Fruit fly (Drosophila melanogaster) whole organism, wandering third instar larva: Measurements from ENCODE around the gene CG31627.
A peak's percentile ranks its signal among the peaks of the same experiment; 100 is the strongest.

Source experiments
- Abd-B ChIP-seq: fragments of >200 bp; optimal IDR thresholded peaks from 2 replicates; lab custom pipeline; 2017; ENCODE audit warnings: missing biosample characterization, missing genetic modification characterization
- CG32264 ChIP-seq: fragments of 200-800 bp; sonication (Bioruptor generic); optimal IDR thresholded peaks from 2 replicates; lab custom pipeline; 2016; ENCODE audit warnings: missing biosample characterization, missing genetic modification characterization
- CrebA ChIP-seq: fragments of 200-800 bp; sonication (Bioruptor generic); optimal IDR thresholded peaks from 2 replicates; lab custom pipeline; 2016; ENCODE audit warnings: missing biosample characterization, mild to moderate bottlenecking, missing genetic modification characterization, borderline replicate concordance
- Dfd ChIP-seq: fragments of >200 bp; optimal IDR thresholded peaks from 2 replicates; lab custom pipeline; 2017; ENCODE audit warnings: missing biosample characterization, missing genetic modification characterization
- HLH106 ChIP-seq: fragments of 200-800 bp; optimal IDR thresholded peaks from 3 replicates; lab custom pipeline; 2019; ENCODE audit warnings: missing biosample characterization, mild to moderate bottlenecking, missing genetic modification characterization, moderate library complexity
- Hnf4 ChIP-seq: fragments of 200-800 bp; sonication (Bioruptor generic); optimal IDR thresholded peaks from 2 replicates; lab custom pipeline; 2016; ENCODE audit warnings: missing biosample characterization, mild to moderate bottlenecking, missing genetic modification characterization
- Hr83 ChIP-seq: fragments of 200-300 bp; sonication (Bioruptor generic); optimal IDR thresholded peaks from 2 replicates; lab custom pipeline; 2016; ENCODE audit warnings: missing biosample characterization, mild to moderate bottlenecking, missing genetic modification characterization, moderate library complexity; ENCODE audit not compliant: poor library complexity, severe bottlenecking
- Jra ChIP-seq: sonication (Bioruptor generic); optimal IDR thresholded peaks from 2 replicates; lab custom pipeline; 2016; ENCODE audit warnings: missing biosample characterization, missing genetic modification characterization
- Mio ChIP-seq: sonication (Bioruptor generic); optimal IDR thresholded peaks from 2 replicates; lab custom pipeline; 2016; ENCODE audit warnings: missing biosample characterization, missing genetic modification characterization
- Myc ChIP-seq: fragments of >200 bp; optimal IDR thresholded peaks from 2 replicates; lab custom pipeline; 2017
- N ChIP-seq: fragments of >200 bp; optimal IDR thresholded peaks from 2 replicates; lab custom pipeline; 2018; ENCODE audit warnings: missing biosample characterization, missing external identifiers, missing genetic modification characterization
- Rel ChIP-seq, 2 experiments: fragments of 200-800 bp; sonication (Bioruptor generic) in 1 of 2; optimal IDR thresholded peaks; 2 replicates in 1 of 2; 3 replicates in 1 of 2; lab custom pipeline; 2016 to 2019; ENCODE audit warnings: mild to moderate bottlenecking in 2 of 2, missing biosample characterization in 2 of 2, missing genetic modification characterization in 2 of 2, moderate library complexity in 1 of 2
- Sp1 ChIP-seq: fragments of 200-800 bp; sonication (Bioruptor generic); optimal IDR thresholded peaks from 3 replicates; lab custom pipeline; 2019; ENCODE audit warnings: missing biosample characterization, mild to moderate bottlenecking, missing genetic modification characterization, moderate library complexity
- Vsx2 ChIP-seq: fragments of 200-300, 225-300 bp; sonication (Bioruptor generic); optimal IDR thresholded peaks from 2 replicates; lab custom pipeline; 2018; ENCODE audit warnings: missing biosample characterization, missing genetic modification characterization; ENCODE audit not compliant: partially characterized antibody
- dl ChIP-seq, 2 experiments: fragments of 175-275, 200-275 bp in 1 of 2; fragments of 200-275 bp in 1 of 2; sonication (Bioruptor generic); optimal IDR thresholded peaks; lab custom pipeline; 2018; ENCODE audit warnings: mild to moderate bottlenecking in 2 of 2, missing biosample characterization in 2 of 2, missing genetic modification characterization in 2 of 2, moderate library complexity in 2 of 2; ENCODE audit not compliant: partially characterized antibody in 2 of 2, insufficient read depth in 1 of 2
- dmrt93B ChIP-seq: fragments of 200-800 bp; sonication (Bioruptor generic); optimal IDR thresholded peaks from 2 replicates; lab custom pipeline; 2018; ENCODE audit warnings: missing biosample characterization, mild to moderate bottlenecking, missing genetic modification characterization
- dsf ChIP-seq: sonication (Bioruptor generic); optimal IDR thresholded peaks from 2 replicates; lab custom pipeline; 2016; ENCODE audit warnings: missing biosample characterization, missing genetic modification characterization, borderline replicate concordance
- ey ChIP-seq: fragments of 200-800 bp; sonication (Bioruptor generic); optimal IDR thresholded peaks from 2 replicates; lab custom pipeline; 2016; ENCODE audit warnings: missing biosample characterization, missing genetic modification characterization
- foxo ChIP-seq, 2 experiments: fragments of 200-800 bp; sonication (Bioruptor generic); optimal IDR thresholded peaks; 2 replicates in 1 of 2; 3 replicates in 1 of 2; lab custom pipeline; 2016 to 2017; ENCODE audit warnings: missing biosample characterization in 2 of 2, missing genetic modification characterization in 2 of 2
- fru ChIP-seq: fragments of 200-800 bp; sonication (Bioruptor generic); optimal IDR thresholded peaks from 3 replicates; lab custom pipeline; 2016; ENCODE audit warnings: missing biosample characterization, mild to moderate bottlenecking, missing genetic modification characterization
- h ChIP-seq: fragments of 200-800 bp; sonication (Bioruptor generic); optimal IDR thresholded peaks from 3 replicates; lab custom pipeline; 2016; ENCODE audit warnings: missing biosample characterization, mild to moderate bottlenecking, missing genetic modification characterization
- jim ChIP-seq: fragments of 175-275, 200-325 bp; sonication (Bioruptor generic); optimal IDR thresholded peaks from 2 replicates; lab custom pipeline; 2016; ENCODE audit warnings: missing biosample characterization, mild to moderate bottlenecking, missing genetic modification characterization
- lola ChIP-seq: fragments of >200 bp; optimal IDR thresholded peaks from 2 replicates; lab custom pipeline; 2017; ENCODE audit warnings: missing biosample characterization, missing genetic modification characterization
- psq ChIP-seq: fragments of 200-800 bp; sonication (Bioruptor generic); optimal IDR thresholded peaks from 3 replicates; lab custom pipeline; 2017; ENCODE audit warnings: missing biosample characterization, mild to moderate bottlenecking, missing genetic modification characterization, moderate library complexity
- rgr ChIP-seq: fragments of 200-800 bp; sonication (Bioruptor generic); optimal IDR thresholded peaks from 3 replicates; lab custom pipeline; 2016; ENCODE audit warnings: missing biosample characterization, mild to moderate bottlenecking, missing genetic modification characterization
- sage ChIP-seq: fragments of 200-800 bp; sonication (Bioruptor generic); optimal IDR thresholded peaks from 2 replicates; lab custom pipeline; 2016; ENCODE audit warnings: missing biosample characterization, mild to moderate bottlenecking, missing genetic modification characterization
- sv ChIP-seq: fragments of 200-800 bp; sonication (Bioruptor generic); optimal IDR thresholded peaks from 3 replicates; lab custom pipeline; 2016; ENCODE audit warnings: missing biosample characterization, missing genetic modification characterization
- tai ChIP-seq: sonication (Bioruptor generic); optimal IDR thresholded peaks from 2 replicates; lab custom pipeline; 2016; ENCODE audit warnings: missing biosample characterization, missing genetic modification characterization
- woc ChIP-seq: sonication (Bioruptor generic); optimal IDR thresholded peaks from 2 replicates; lab custom pipeline; 2016; ENCODE audit warnings: missing biosample characterization, mild to moderate bottlenecking, missing genetic modification characterization

Gene CG31627

DNA sequence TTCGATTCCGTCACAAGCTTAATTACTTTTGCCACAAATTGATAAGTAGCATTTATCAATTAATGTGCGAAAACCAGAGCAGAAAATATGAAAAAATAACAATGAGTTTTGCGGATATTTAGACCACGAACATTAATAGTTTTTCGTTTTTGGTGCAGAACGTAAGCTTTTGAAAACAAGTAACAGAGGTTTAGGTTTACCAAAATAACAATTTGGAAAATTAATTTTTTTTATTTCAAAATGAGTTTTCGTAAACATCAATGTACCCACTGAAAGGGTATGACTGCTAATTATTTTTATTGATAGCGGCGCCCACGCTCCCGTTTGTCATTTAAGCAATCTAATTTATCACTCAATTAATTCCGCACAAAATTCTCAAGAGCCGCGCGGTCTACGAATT lies 22.3 kb downstream of the CG31627 start (continued):
- no peak for TF ChIP-seq Myc (lab: Kevin White, UChicago)
- TF ChIP-seq sage (GFP tag; lab: Kevin White, UChicago) = no peak
- no peak for TF ChIP-seq Rel (GFP tag; optimal IDR thresholded peaks at IDR 0.05; lab: Kevin White, UChicago)
- no peak for TF ChIP-seq Rel (tag; optimal IDR thresholded peaks at IDR 0.05; lab: Kevin White, UChicago)
- TF ChIP-seq Sp1 (GFP tag; lab: Kevin White, UChicago) = no peak
- no peak for TF ChIP-seq psq (GFP tag; lab: Kevin White, UChicago)
- TF ChIP-seq, all 38 proteins: peak for 4

DNA sequence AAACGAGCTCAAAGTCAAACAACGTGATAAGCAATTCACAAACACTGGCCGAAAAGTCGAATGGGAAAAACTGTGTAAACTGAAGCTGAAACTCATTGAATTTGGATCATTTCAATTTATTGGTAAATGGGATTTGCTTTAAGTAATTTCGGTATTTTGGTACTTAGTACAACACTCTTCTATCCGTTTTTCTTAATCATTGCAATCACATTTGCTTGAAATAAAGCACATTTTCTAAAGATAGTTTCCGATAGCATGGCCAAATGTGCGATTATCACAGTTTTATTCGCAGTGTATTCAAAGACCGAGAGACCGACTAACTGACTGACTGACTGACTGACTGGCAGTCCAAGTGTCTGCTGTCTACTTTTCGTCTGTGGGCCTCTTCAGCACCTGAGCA lies 23.5 kb downstream of the CG31627 start:
- TF ChIP-seq sv (GFP tag; lab: Kevin White, UChicago) = no peak
- TF ChIP-seq Abd-B = no peak
- TF ChIP-seq fru (GFP tag; lab: Kevin White, UChicago) = peak; percentile 46
- peak; percentile 39 for TF ChIP-seq h (GFP tag; lab: Kevin White, UChicago)
- peak in 1 of 2 experiments; percentile 8 for TF ChIP-seq foxo (GFP tag; optimal IDR thresholded peaks at IDR 0.05; lab: Kevin White, UChicago)
- TF ChIP-seq HLH106 = peak; percentile 28

DNA sequence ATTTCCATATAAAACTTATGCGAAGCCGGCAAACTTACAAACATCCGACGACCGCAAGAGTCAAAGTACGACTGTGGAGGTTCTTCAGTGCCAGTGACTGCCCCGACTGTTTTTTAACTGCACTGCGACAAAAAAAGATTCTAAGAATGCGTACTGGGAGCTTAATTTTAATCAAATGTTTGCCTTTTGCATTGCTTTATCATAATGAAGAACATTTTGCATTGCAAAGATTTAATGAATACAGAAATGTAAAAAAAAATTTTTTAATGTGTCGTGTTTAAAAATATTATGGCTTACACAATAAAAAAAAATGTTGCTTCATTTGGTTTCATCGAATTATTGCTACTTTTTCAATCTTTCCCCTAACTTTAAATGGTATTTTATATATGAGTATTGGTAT lies 24.2 kb downstream of the CG31627 start:
- TF ChIP-seq fru (GFP tag; lab: Kevin White, UChicago) = peak; percentile 13
- peak; percentile 1 for TF ChIP-seq ey
- TF ChIP-seq foxo (GFP tag; optimal IDR thresholded peaks at IDR 0.05; lab: Kevin White, UChicago) = peak in 1 of 2 experiments; percentile 36
- TF ChIP-seq h (GFP tag; lab: Kevin White, UChicago) = peak; percentile 29
- TF ChIP-seq Myc (lab: Kevin White, UChicago) = no peak
- TF ChIP-seq CG32264 (GFP tag; lab: Kevin White, UChicago) = no peak
- no peak for TF ChIP-seq Hnf4 (GFP tag; lab: Kevin White, UChicago)

DNA sequence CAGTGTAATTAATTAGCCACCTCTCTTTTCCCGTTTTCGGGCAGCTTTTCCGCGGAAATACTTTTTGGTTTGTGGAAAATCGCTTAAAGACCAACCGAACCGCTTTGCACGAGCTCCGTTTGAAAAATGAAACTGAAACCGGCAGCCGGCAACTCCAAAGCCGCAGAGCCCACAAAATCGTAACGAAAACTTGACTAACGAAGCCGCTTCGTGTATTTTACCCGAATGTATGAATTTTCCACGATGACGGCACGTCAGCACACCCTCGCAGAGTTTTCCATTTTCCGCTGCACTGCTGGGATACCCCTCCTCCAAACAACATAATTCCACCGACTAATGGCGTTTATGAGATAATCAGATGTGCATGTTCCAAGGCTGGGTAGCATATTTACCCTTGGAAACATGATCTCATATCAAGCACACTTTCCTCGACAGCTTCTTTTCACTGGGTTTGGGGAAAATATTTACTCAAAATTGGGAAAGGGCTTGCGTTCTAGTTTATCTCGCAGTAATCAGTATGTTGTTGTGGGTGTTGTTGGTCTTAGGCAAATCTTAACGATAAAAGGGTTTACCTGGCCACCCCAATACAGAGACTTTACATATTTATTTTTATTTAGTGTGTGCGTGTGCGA lies 25.7 kb downstream of the CG31627 start, which contains the start of gene Ret:
TSS of gene Ret (minus strand) at position 130 of the 632 bp plus-strand sequence.
- TF ChIP-seq rgr = no peak
- no peak for TF ChIP-seq N (GFP tag; lab: Kevin White, UChicago)
- no peak for TF ChIP-seq dl (GFP tag; optimal IDR thresholded peaks at IDR 0.05; lab: Kevin White, UChicago; ENCODE audit: insufficient read depth in 1 of 2, partially characterized antibody in 2 of 2)
- TF ChIP-seq Mio (GFP tag; lab: Kevin White, UChicago) = no peak
- no peak for TF ChIP-seq Hr83 (GFP tag; lab: Kevin White, UChicago)
- TF ChIP-seq h (GFP tag; lab: Kevin White, UChicago) = no peak
- no peak for TF ChIP-seq Rel (GFP tag; optimal IDR thresholded peaks at IDR 0.05; lab: Kevin White, UChicago)
- no peak for TF ChIP-seq Rel (tag; optimal IDR thresholded peaks at IDR 0.05; lab: Kevin White, UChicago)
- TF ChIP-seq dmrt93B (GFP tag; lab: Kevin White, UChicago) = no peak
- TF ChIP-seq jim (GFP tag; lab: Kevin White, UChicago) = no peak
- TF ChIP-seq Abd-B = no peak
- TF ChIP-seq dsf (GFP tag; lab: Kevin White, UChicago) = no peak
- TF ChIP-seq CrebA (GFP tag; lab: Kevin White, UChicago) = no peak
- TF ChIP-seq Hnf4 (GFP tag; lab: Kevin White, UChicago) = no peak
- TF ChIP-seq Jra (GFP tag; lab: Kevin White, UChicago) = no peak
- no peak for TF ChIP-seq woc (GFP tag; lab: Kevin White, UChicago)
- TF ChIP-seq tai (GFP tag; lab: Kevin White, UChicago) = no peak
- no peak for TF ChIP-seq Vsx2 (GFP tag; lab: Kevin White, UChicago)
- no peak for TF ChIP-seq lola (GFP tag; lab: Kevin White, UChicago)

DNA sequence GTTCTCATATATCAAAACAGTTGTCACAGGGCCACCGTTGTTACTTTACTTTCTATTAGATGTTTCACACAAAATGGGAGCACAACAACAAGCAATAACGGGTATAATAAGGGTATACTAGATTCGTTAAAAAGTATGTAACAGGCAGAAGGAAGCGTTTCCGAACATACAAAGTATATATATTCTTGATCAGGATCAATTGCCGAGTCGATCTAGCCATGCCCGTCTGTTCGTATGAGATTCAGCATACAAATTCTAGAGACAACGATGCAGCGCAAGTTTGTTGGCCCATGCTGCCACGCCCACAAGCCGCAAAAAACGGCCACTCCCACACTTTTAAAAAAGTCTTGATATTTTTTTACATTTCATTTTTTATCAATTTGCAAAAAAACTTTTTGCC lies 27.3 kb downstream of the CG31627 start, which contains the start of gene CG31624:
TSS of gene CG31624 (minus strand) at position 101 of the 400 bp plus-strand sequence.
- TF ChIP-seq Dfd (GFP tag; lab: Kevin White, UChicago) (peak; percentile 16), HLH106 (no peak)
- TF ChIP-seq, all 38 proteins: peak for 1
